Fruit fly (Drosophila melanogaster) whole organism, embryonic: ENCODE data around the gene Chpf.
A peak's percentile ranks its signal among the peaks of the same experiment; 100 is the strongest.

ENCODE experiments used
- B-H1 ChIP-seq: fragments of 200-800 bp; sonication (Bioruptor generic); IDR thresholded peaks from 3 replicates; pipeline ENCODE4 v1.3.6; 2022; ENCODE audit warnings: missing biosample characterization, missing genetic modification characterization
- CG10147 ChIP-seq: fragments of 200-800 bp; sonication (Bioruptor generic); optimal IDR thresholded peaks from 2 replicates; lab custom pipeline; 2019; ENCODE audit warnings: missing biosample characterization, mild to moderate bottlenecking, missing genetic modification characterization, moderate library complexity
- CG10959 ChIP-seq: fragments of 200-800 bp; sonication (Bioruptor generic); IDR thresholded peaks from 2 replicates; pipeline ENCODE4 v1.3.6; 2022; ENCODE audit warnings: missing biosample characterization, missing genetic modification characterization
- CG10979 ChIP-seq: fragments of 200-800 bp; sonication (Bioruptor generic); optimal IDR thresholded peaks from 2 replicates; lab custom pipeline; 2018; ENCODE audit warnings: missing biosample characterization, mild to moderate bottlenecking, missing genetic modification characterization, moderate library complexity
- CG11504 ChIP-seq: fragments of 200-800 bp; sonication (Bioruptor generic); optimal IDR thresholded peaks from 3 replicates; lab custom pipeline; 2019; ENCODE audit warnings: missing biosample characterization, mild to moderate bottlenecking, missing genetic modification characterization, moderate library complexity
- CG11560 ChIP-seq: fragments of 200-800 bp; sonication (Bioruptor generic); IDR thresholded peaks from 3 replicates; pipeline ENCODE4 v1.3.6; 2022; ENCODE audit warnings: missing biosample characterization, missing genetic modification characterization
- CG12104 ChIP-seq: fragments of 200-800 bp; sonication (Bioruptor generic); optimal IDR thresholded peaks from 3 replicates; lab custom pipeline; 2016; ENCODE audit warnings: missing biosample characterization, missing genetic modification characterization
- CG1233 ChIP-seq: fragments of 200-800 bp; sonication (Bioruptor generic); optimal IDR thresholded peaks from 4 replicates; lab custom pipeline; 2018; ENCODE audit warnings: missing biosample characterization, mild to moderate bottlenecking, missing genetic modification characterization
- CG13123 ChIP-seq: fragments of 200-800 bp; sonication (Bioruptor generic); optimal IDR thresholded peaks from 2 replicates; lab custom pipeline; 2016; ENCODE audit warnings: missing biosample characterization, missing genetic modification characterization
- CG17328 ChIP-seq: fragments of 200-800 bp; sonication (Bioruptor generic); IDR thresholded peaks from 2 replicates; pipeline ENCODE4 v1.3.6; 2022; ENCODE audit warnings: missing biosample characterization, missing genetic modification characterization
- CG17359 ChIP-seq: fragments of 200-800 bp; sonication (Bioruptor generic); optimal IDR thresholded peaks from 3 replicates; lab custom pipeline; 2018; ENCODE audit warnings: missing biosample characterization, mild to moderate bottlenecking, missing genetic modification characterization, moderate library complexity
- CG17361 ChIP-seq: fragments of 200-800 bp; sonication (Bioruptor generic); IDR thresholded peaks from 3 replicates; pipeline ENCODE4 v1.3.6; 2022; ENCODE audit warnings: missing biosample characterization, missing genetic modification characterization
- CG17612 ChIP-seq: fragments of 200-800 bp; sonication (Bioruptor generic); IDR thresholded peaks from 2 replicates; pipeline ENCODE4 v1.3.6; 2022; ENCODE audit warnings: missing biosample characterization, missing genetic modification characterization
- CG2712 ChIP-seq: fragments of 200-800 bp; optimal IDR thresholded peaks from 3 replicates; lab custom pipeline; 2019; ENCODE audit warnings: missing biosample characterization, mild to moderate bottlenecking, missing genetic modification characterization, moderate library complexity
- CG31441 ChIP-seq: fragments of 200-800 bp; sonication (Bioruptor generic); IDR thresholded peaks from 2 replicates; pipeline ENCODE4 v1.3.6; 2022; ENCODE audit warnings: missing biosample characterization, missing genetic modification characterization
- CG33213 ChIP-seq: fragments of 200-800 bp; sonication (Bioruptor generic); optimal IDR thresholded peaks from 3 replicates; lab custom pipeline; 2016; ENCODE audit warnings: missing biosample characterization, missing genetic modification characterization
- CG4404 ChIP-seq: fragments of 200-800 bp; sonication (Bioruptor generic); IDR thresholded peaks from 2 replicates; pipeline ENCODE4 v1.3.6; 2022; ENCODE audit warnings: missing biosample characterization, missing genetic modification characterization
- CG4424 ChIP-seq: fragments of 200-800 bp; sonication (Bioruptor generic); optimal IDR thresholded peaks from 3 replicates; lab custom pipeline; 2016; ENCODE audit warnings: missing biosample characterization, missing genetic modification characterization
- CG4730 ChIP-seq: fragments of 200-800 bp; sonication (Bioruptor generic); IDR thresholded peaks from 2 replicates; pipeline ENCODE4 v1.3.6; 2022; ENCODE audit warnings: missing biosample characterization, missing genetic modification characterization
- CG7928 ChIP-seq: fragments of 200-800 bp; sonication (Bioruptor generic); optimal IDR thresholded peaks from 2 replicates; lab custom pipeline; 2017; ENCODE audit warnings: missing biosample characterization, mild to moderate bottlenecking, missing genetic modification characterization
- CG8765 ChIP-seq: fragments of 200-800 bp; sonication (Bioruptor generic); IDR thresholded peaks from 2 replicates; pipeline ENCODE4 v1.3.6; 2022; ENCODE audit warnings: missing biosample characterization, missing genetic modification characterization
- Dip2 ChIP-seq: fragments of 200-800 bp; sonication (Bioruptor generic); IDR thresholded peaks from 2 replicates; pipeline ENCODE4 v1.3.6; 2022; ENCODE audit warnings: missing biosample characterization, missing genetic modification characterization
- Dp ChIP-seq: fragments of 200-800 bp; sonication (Bioruptor generic); optimal IDR thresholded peaks from 2 replicates; lab custom pipeline; 2018; ENCODE audit warnings: missing biosample characterization, mild to moderate bottlenecking, missing genetic modification characterization, moderate library complexity
- Ets97D ChIP-seq: fragments of 200-800 bp; sonication (Bioruptor generic); optimal IDR thresholded peaks from 3 replicates; lab custom pipeline; 2016; ENCODE audit warnings: missing biosample characterization, missing genetic modification characterization
- Gug ChIP-seq: fragments of 200-800 bp; sonication (Bioruptor generic); IDR thresholded peaks from 4 replicates; pipeline ENCODE4 v1.3.6; 2022; ENCODE audit warnings: missing biosample characterization, missing genetic modification characterization
- Hr78 ChIP-seq, 2 experiments: fragments of 200-800 bp in 1 of 2; fragments of >200 bp in 1 of 2; sonication (Bioruptor generic) in 1 of 2; optimal IDR thresholded peaks; 2 replicates each; lab custom pipeline; 2017 to 2019; ENCODE audit warnings: missing biosample characterization in 2 of 2, missing genetic modification characterization in 2 of 2, mild to moderate bottlenecking in 1 of 2, moderate library complexity in 1 of 2
- Lpt ChIP-seq: fragments of >200 bp; optimal IDR thresholded peaks from 2 replicates; lab custom pipeline; 2018; ENCODE audit warnings: missing biosample characterization, missing genetic modification characterization
- Mad ChIP-seq: fragments of 200-800 bp; sonication (Bioruptor generic); optimal IDR thresholded peaks from 2 replicates; lab custom pipeline; 2016; ENCODE audit warnings: missing biosample characterization, missing genetic modification characterization
- Myb ChIP-seq: fragments of 200-800 bp; sonication (Bioruptor generic); optimal IDR thresholded peaks from 2 replicates; lab custom pipeline; 2016; ENCODE audit warnings: missing biosample characterization, missing genetic modification characterization
- NfI ChIP-seq: fragments of 200-800 bp; sonication (Bioruptor generic); optimal IDR thresholded peaks from 3 replicates; lab custom pipeline; 2018; ENCODE audit warnings: missing biosample characterization, mild to moderate bottlenecking, missing genetic modification characterization, moderate library complexity
- Pdp1 ChIP-seq, 2 experiments: fragments of 200-800 bp; sonication (Bioruptor generic); optimal IDR thresholded peaks; 3 replicates each; lab custom pipeline; 2016; ENCODE audit warnings: missing biosample characterization in 2 of 2, missing genetic modification characterization in 2 of 2, mild to moderate bottlenecking in 1 of 2, moderate library complexity in 1 of 2
- Tbp ChIP-seq: fragments of >200 bp; optimal IDR thresholded peaks from 2 replicates; lab custom pipeline; 2018; ENCODE audit warnings: missing biosample characterization, missing genetic modification characterization
- cas ChIP-seq: fragments of 200-800 bp; sonication (Bioruptor generic); IDR thresholded peaks from 2 replicates; pipeline ENCODE4 v1.3.6; 2022; ENCODE audit warnings: missing biosample characterization, missing genetic modification characterization
- chif ChIP-seq, 2 experiments: fragments of 200-800 bp; sonication (Bioruptor generic); optimal IDR thresholded peaks; 3 replicates each; lab custom pipeline; 2016; ENCODE audit warnings: missing biosample characterization in 2 of 2, missing genetic modification characterization in 2 of 2
- chn ChIP-seq: fragments of 200-800 bp; sonication (Bioruptor generic); optimal IDR thresholded peaks from 2 replicates; lab custom pipeline; 2016; ENCODE audit warnings: missing biosample characterization, missing genetic modification characterization
- ci ChIP-seq: fragments of 200-800 bp; sonication (Bioruptor generic); IDR thresholded peaks from 3 replicates; pipeline ENCODE4 v1.3.6; 2022; ENCODE audit warnings: missing biosample characterization, missing genetic modification characterization
- dysf ChIP-seq: fragments of 200-800 bp; sonication (Bioruptor generic); IDR thresholded peaks from 3 replicates; pipeline ENCODE4 v1.3.6; 2022; ENCODE audit warnings: missing biosample characterization, missing genetic modification characterization
- ewg ChIP-seq: fragments of 200-800 bp; sonication (Bioruptor generic); optimal IDR thresholded peaks from 3 replicates; lab custom pipeline; 2017; ENCODE audit warnings: mild to moderate bottlenecking, missing biosample characterization, missing genetic modification reagents, missing genetic modification characterization
- gro ChIP-seq: fragments of 200-800 bp; sonication (Bioruptor generic); optimal IDR thresholded peaks from 2 replicates; lab custom pipeline; 2016; ENCODE audit warnings: missing biosample characterization, missing genetic modification characterization
- insv ChIP-seq, 2 experiments: fragments of 200-800 bp; sonication (Bioruptor generic); optimal IDR thresholded peaks; 3 replicates each; lab custom pipeline; 2016 to 2018; ENCODE audit warnings: missing biosample characterization in 2 of 2, missing genetic modification characterization in 2 of 2
- lbe ChIP-seq: fragments of 200-800 bp; sonication (Bioruptor generic); optimal IDR thresholded peaks from 2 replicates; lab custom pipeline; 2016; ENCODE audit warnings: missing biosample characterization, mild to moderate bottlenecking, missing genetic modification characterization
- mam ChIP-seq: fragments of 200-800 bp; sonication (Bioruptor generic); optimal IDR thresholded peaks from 3 replicates; lab custom pipeline; 2016; ENCODE audit warnings: missing biosample characterization, missing genetic modification characterization
- oc ChIP-seq: fragments of 200-800 bp; sonication (Bioruptor generic); optimal IDR thresholded peaks from 2 replicates; lab custom pipeline; 2018; ENCODE audit warnings: missing biosample characterization, mild to moderate bottlenecking, missing genetic modification characterization, moderate library complexity
- pb ChIP-seq: fragments of 200-800 bp; sonication (Bioruptor generic); optimal IDR thresholded peaks from 3 replicates; lab custom pipeline; 2016; ENCODE audit warnings: missing biosample characterization, missing genetic modification characterization
- row ChIP-seq: fragments of 200-800 bp; sonication (Bioruptor generic); IDR thresholded peaks from 3 replicates; pipeline ENCODE4 v1.3.6; 2022; ENCODE audit warnings: missing biosample characterization, missing genetic modification characterization
- sens ChIP-seq: fragments of 200-800 bp; sonication (Bioruptor generic); peaks from one replicate; lab custom pipeline; 2016; ENCODE audit warnings: missing biosample characterization, missing genetic modification characterization
- shn ChIP-seq: fragments of 200-800 bp; sonication (Bioruptor generic); optimal IDR thresholded peaks from 3 replicates; lab custom pipeline; 2016; ENCODE audit warnings: missing biosample characterization, missing genetic modification characterization
- tna ChIP-seq: fragments of 200-800 bp; sonication (Bioruptor generic); IDR thresholded peaks from 2 replicates; pipeline ENCODE4 v1.3.6; 2022; ENCODE audit warnings: missing biosample characterization, missing genetic modification characterization; ENCODE audit not compliant: partially characterized antibody
- wdn ChIP-seq: fragments of 200-800 bp; sonication (Bioruptor generic); IDR thresholded peaks from 2 replicates; pipeline ENCODE4 v1.3.6; 2022; ENCODE audit warnings: missing biosample characterization, missing genetic modification characterization
- zf30C ChIP-seq: fragments of 200-800 bp; sonication (Bioruptor generic); optimal IDR thresholded peaks from 3 replicates; lab custom pipeline; 2018; ENCODE audit warnings: missing biosample characterization, mild to moderate bottlenecking, missing genetic modification characterization

Gene Chpf

DNA sequence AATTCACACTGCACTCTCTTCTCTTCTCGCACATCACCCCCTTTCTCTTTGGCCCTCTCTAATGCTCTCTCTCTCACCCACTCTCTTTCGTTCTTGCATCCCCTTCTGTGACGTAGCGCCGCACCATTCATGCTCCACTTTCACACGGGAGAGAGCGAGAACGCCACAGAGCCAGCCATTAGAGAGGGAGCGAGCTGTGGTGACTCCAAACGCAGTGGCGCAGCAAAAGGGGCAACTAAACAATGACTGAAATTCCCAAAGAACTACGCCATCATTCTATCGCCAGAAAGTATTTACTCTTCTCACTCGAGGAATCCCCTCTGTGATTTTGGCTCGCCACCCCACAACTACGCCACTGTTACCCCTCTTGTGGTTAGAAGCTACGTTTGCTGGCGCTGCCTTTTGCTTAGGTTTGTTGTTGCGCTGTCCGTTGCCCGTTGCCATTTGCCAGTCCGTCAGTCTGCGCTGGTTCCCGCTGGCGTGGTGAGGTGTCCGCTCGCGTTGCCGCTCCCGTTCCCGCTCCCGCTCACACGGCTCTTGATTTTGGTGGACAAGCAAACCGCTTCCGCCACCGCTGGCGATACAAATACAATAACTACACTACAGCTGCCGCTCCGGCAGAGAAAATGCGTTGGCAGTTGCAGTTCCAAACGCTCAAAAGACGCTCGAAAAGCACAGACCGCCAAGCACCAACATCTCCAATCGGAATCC is 19.0 kb upstream of the Chpf start (continued):
- peak; percentile 95 for TF ChIP-seq Myb (GFP tag; lab: Kevin White, UChicago)
- TF ChIP-seq Hr78 (GFP tag; optimal IDR thresholded peaks at IDR 0.05; lab: Kevin White, UChicago), result peak in 1 of 2 experiments; percentile 87
- TF ChIP-seq Mad, result peak; percentile 99
- TF ChIP-seq pb, result peak; percentile 99
- TF ChIP-seq sens (GFP tag; lab: Kevin White, UChicago), result peak; percentile 100
- peak; percentile 67 for TF ChIP-seq Dip2 (GFP tag; lab: Robert Waterston, UW)
- TF ChIP-seq CG17328 (GFP tag; lab: Robert Waterston, UW), result peak; percentile 99
- TF ChIP-seq CG17359 (tag; lab: Kevin White, UChicago), result peak; percentile 99
- TF ChIP-seq wdn (GFP tag; lab: Robert Waterston, UW), result peak; percentile 99
- peak; percentile 99 for TF ChIP-seq gro (GFP tag; lab: Kevin White, UChicago)
- peak; percentile 42 for TF ChIP-seq Dp
- peak; percentile 98 for TF ChIP-seq CG13123 (GFP tag; lab: Kevin White, UChicago)
- peak; percentile 98 to 99 for TF ChIP-seq Pdp1 (GFP tag; optimal IDR thresholded peaks at IDR 0.05; lab: Kevin White, UChicago)
- TF ChIP-seq CG7928, result peak; percentile 85
- TF ChIP-seq CG12104 (GFP tag; lab: Kevin White, UChicago), result peak; percentile 97
- TF ChIP-seq CG10959 (GFP tag; lab: Robert Waterston, UW), result peak; percentile 98
- TF ChIP-seq zf30C (GFP tag; lab: Kevin White, UChicago), result peak; percentile 42
- TF ChIP-seq row (GFP tag; lab: Robert Waterston, UW), result peak; percentile 100
- peak; percentile 99 for TF ChIP-seq chif (GFP tag; optimal IDR thresholded peaks at IDR 0.05; lab: Kevin White, UChicago)
- TF ChIP-seq B-H1 (GFP tag; lab: Robert Waterston, UW), result peak; percentile 99
- no peak for TF ChIP-seq Tbp (GFP tag; lab: Kevin White, UChicago)
- TF ChIP-seq mam, result peak; percentile 99
- peak; percentile 99 for TF ChIP-seq CG8765 (GFP tag; lab: Robert Waterston, UW)
- peak; percentile 98 for TF ChIP-seq CG2712 (tag; lab: Kevin White, UChicago)
- TF ChIP-seq dysf (GFP tag; lab: Robert Waterston, UW), result peak; percentile 100
- TF ChIP-seq CG10147, result peak; percentile 97
- peak; percentile 98 for TF ChIP-seq CG17612 (GFP tag; lab: Robert Waterston, UW)
- TF ChIP-seq ewg (GFP tag; lab: Kevin White, UChicago), result peak; percentile 98
- TF ChIP-seq insv (GFP tag; optimal IDR thresholded peaks at IDR 0.05; lab: Kevin White, UChicago), result peak in 1 of 2 experiments; percentile 78
- peak; percentile 98 for TF ChIP-seq cas
- peak; percentile 99 for TF ChIP-seq CG4404 (GFP tag; lab: Robert Waterston, UW)
- peak; percentile 100 for TF ChIP-seq ci (GFP tag; lab: Robert Waterston, UW)
- TF ChIP-seq CG17361 (GFP tag; lab: Robert Waterston, UW), result peak; percentile 89
- peak; percentile 97 for TF ChIP-seq CG11504 (tag; lab: Kevin White, UChicago)
- no peak for TF ChIP-seq Lpt (GFP tag; lab: Kevin White, UChicago)
- peak; percentile 94 for TF ChIP-seq CG11560 (tag; lab: Robert Waterston, UW)
- peak; percentile 99 for TF ChIP-seq CG4730 (GFP tag; lab: Robert Waterston, UW)
- peak; percentile 100 for TF ChIP-seq Gug (GFP tag; lab: Robert Waterston, UW)
- TF ChIP-seq CG10979, result peak; percentile 97
- peak; percentile 99 for TF ChIP-seq CG33213 (GFP tag; lab: Kevin White, UChicago)
- peak; percentile 99 for TF ChIP-seq chn (GFP tag; lab: Kevin White, UChicago)
- TF ChIP-seq Ets97D, result peak; percentile 94
- peak; percentile 99 for TF ChIP-seq CG4424 (GFP tag; lab: Kevin White, UChicago)
- peak; percentile 98 for TF ChIP-seq lbe
- peak; percentile 98 for TF ChIP-seq oc (tag; lab: Kevin White, UChicago)
- TF ChIP-seq shn (GFP tag; lab: Kevin White, UChicago), result peak; percentile 99
- TF ChIP-seq NfI (GFP tag; lab: Kevin White, UChicago), result peak; percentile 99
- TF ChIP-seq CG31441, result peak; percentile 97
- peak; percentile 37; the same call in 1 of the 2 replicates for TF ChIP-seq tna (GFP tag; lab: Robert Waterston, UW)
- TF ChIP-seq CG1233 (GFP tag; lab: Kevin White, UChicago), result peak; percentile 98
